Worm (Caenorhabditis elegans) whole organism, L3 larva: Measurements from ENCODE around the gene Y7A5A.3.

ENCODE experiments used
- R02D3.7 ChIP-seq: fragments of 150-350 bp; optimal IDR thresholded peaks from 2 replicates; lab custom pipeline; 2014; ENCODE audit warnings: missing biosample characterization, missing genetic modification characterization
- ZK546.5 ChIP-seq: sonication (generic microtip); optimal IDR thresholded peaks from 2 replicates; lab custom pipeline; 2017; ENCODE audit warnings: missing biosample characterization, missing genetic modification characterization
- ama-1 ChIP-seq: fragments of 150-350 bp; optimal IDR thresholded peaks from 2 replicates; lab custom pipeline; 2018
- ceh-28 ChIP-seq: fragments of 150-350 bp; optimal IDR thresholded peaks from 2 replicates; lab custom pipeline; 2014; ENCODE audit warnings: missing biosample characterization, missing genetic modification reagents, missing genetic modification characterization
- ceh-9 ChIP-seq: sonication (generic microtip); optimal IDR thresholded peaks from 2 replicates; lab custom pipeline; 2018; ENCODE audit warnings: missing biosample characterization, missing genetic modification characterization
- elt-2 ChIP-seq: sonication (generic microtip); optimal IDR thresholded peaks from 2 replicates; lab custom pipeline; 2016; ENCODE audit warnings: missing genetic modification reagents, mild to moderate bottlenecking, missing genetic modification characterization, missing compliant biosample characterization
- elt-3 ChIP-seq, 3 experiments: fragments of 150-350 bp in 1 of 3; sonication (generic microtip) in 2 of 3; optimal IDR thresholded peaks; 2 replicates in 2 of 3; 4 replicates in 1 of 3; lab custom pipeline; 2014 to 2017; ENCODE audit warnings: missing biosample characterization in 3 of 3, missing genetic modification characterization in 3 of 3
- fkh-10 ChIP-seq: sonication (generic microtip); optimal IDR thresholded peaks from 2 replicates; lab custom pipeline; 2017; ENCODE audit warnings: missing biosample characterization, missing genetic modification reagents, missing genetic modification characterization
- fkh-2 ChIP-seq: fragments of 150-350 bp; optimal IDR thresholded peaks from 2 replicates; lab custom pipeline; 2014; ENCODE audit warnings: missing biosample characterization, missing genetic modification reagents, missing genetic modification characterization
- hmg-11 ChIP-seq: sonication (generic microtip); optimal IDR thresholded peaks from 2 replicates; lab custom pipeline; 2016; ENCODE audit warnings: missing genetic modification characterization, missing compliant biosample characterization
- lin-39 ChIP-seq: fragments of 150-350 bp; optimal IDR thresholded peaks from 2 replicates; lab custom pipeline; 2018; ENCODE audit warnings: missing biosample characterization, missing genetic modification reagents, missing genetic modification characterization
- lsy-12 ChIP-seq: sonication (generic microtip); optimal IDR thresholded peaks from 2 replicates; lab custom pipeline; 2016; ENCODE audit warnings: mild to moderate bottlenecking, missing genetic modification characterization, missing compliant biosample characterization
- mdl-1 ChIP-seq: fragments of 150-350 bp; optimal IDR thresholded peaks from 2 replicates; lab custom pipeline; 2014; ENCODE audit warnings: missing biosample characterization, missing genetic modification characterization
- mml-1 ChIP-seq: fragments of 150-350 bp; sonication (generic microtip); optimal IDR thresholded peaks from 3 replicates; lab custom pipeline; 2014; ENCODE audit warnings: missing biosample characterization, missing genetic modification characterization
- nhr-11 ChIP-seq: fragments of 150-350 bp; optimal IDR thresholded peaks from 2 replicates; lab custom pipeline; 2014; ENCODE audit warnings: missing biosample characterization, missing genetic modification characterization
- nhr-237 ChIP-seq: fragments of 150-350 bp; optimal IDR thresholded peaks from 2 replicates; lab custom pipeline; 2014; ENCODE audit warnings: missing biosample characterization, missing genetic modification characterization
- nhr-25 ChIP-seq: sonication (generic microtip); optimal IDR thresholded peaks from 2 replicates; lab custom pipeline; 2017; ENCODE audit warnings: missing biosample characterization, missing genetic modification characterization
- nhr-43 ChIP-seq: sonication (generic microtip); optimal IDR thresholded peaks from 2 replicates; lab custom pipeline; 2016; ENCODE audit warnings: mild to moderate bottlenecking, missing genetic modification characterization, missing compliant biosample characterization; ENCODE audit not compliant: poor library complexity, severe bottlenecking
- nhr-67 ChIP-seq: fragments of 150-350 bp; optimal IDR thresholded peaks from 2 replicates; lab custom pipeline; 2014; ENCODE audit warnings: missing biosample characterization, missing genetic modification characterization
- nhr-76 ChIP-seq: fragments of 150-350 bp; sonication (generic microtip); optimal IDR thresholded peaks from 5 replicates; lab custom pipeline; 2014; ENCODE audit warnings: missing biosample characterization, missing genetic modification characterization
- nhr-77 ChIP-seq: fragments of 150-350 bp; optimal IDR thresholded peaks from 2 replicates; lab custom pipeline; 2014; ENCODE audit warnings: missing biosample characterization, missing genetic modification characterization
- pha-4 ChIP-seq: fragments of 150-350 bp; optimal IDR thresholded peaks from 2 replicates; lab custom pipeline; 2014; ENCODE audit warnings: missing biosample characterization, missing genetic modification reagents, missing genetic modification characterization
- pqm-1 ChIP-seq: fragments of 150-350 bp; optimal IDR thresholded peaks from 2 replicates; lab custom pipeline; 2017; ENCODE audit warnings: missing biosample characterization, missing genetic modification characterization, inconsistent platforms
- snpc-4 ChIP-seq: fragments of 150-350 bp; optimal IDR thresholded peaks from 2 replicates; lab custom pipeline; 2014; ENCODE audit warnings: missing biosample characterization, missing genetic modification characterization
- tbx-2 ChIP-seq: sonication (generic microtip); optimal IDR thresholded peaks from 2 replicates; lab custom pipeline; 2016; ENCODE audit warnings: mild to moderate bottlenecking, missing genetic modification characterization, missing compliant biosample characterization
- unc-39 ChIP-seq: sonication (generic microtip); optimal IDR thresholded peaks from 4 replicates; lab custom pipeline; 2017; ENCODE audit warnings: missing biosample characterization, missing genetic modification characterization
- unc-62 ChIP-seq: fragments of 150-350 bp; sonication (generic microtip); optimal IDR thresholded peaks from 4 replicates; lab custom pipeline; 2014; ENCODE audit warnings: missing biosample characterization, missing genetic modification reagents, missing genetic modification characterization
- zag-1 ChIP-seq: fragments of 150-350 bp; optimal IDR thresholded peaks from 2 replicates; lab custom pipeline; 2014; ENCODE audit warnings: missing biosample characterization, missing genetic modification characterization
- ztf-11 ChIP-seq: fragments of 150-350 bp; optimal IDR thresholded peaks from 2 replicates; lab custom pipeline; 2014; ENCODE audit warnings: missing biosample characterization, missing genetic modification characterization
- ztf-4 ChIP-seq: fragments of 150-350 bp; optimal IDR thresholded peaks from 2 replicates; lab custom pipeline; 2014; ENCODE audit warnings: missing biosample characterization, missing genetic modification characterization

Y7A5A.3 gene

ce11 chrX:15773262-15773908 lies 11.1 kb downstream of the Y7A5A.3 start, which contains the start of gene Y7A5A.13:
TSS of gene Y7A5A.13 (plus strand) at chrX:15773858.
- TF ChIP-seq ztf-4 (tag; lab: Kevin White, UChicago) (no peak), nhr-43 (tag; lab: Kevin White, UChicago) (peak; percentile 32)

- TF ChIP-seq nhr-77 (tag; lab: Kevin White, UChicago) (no peak), ceh-28 (tag; lab: Kevin White, UChicago) (peak; percentile 6), mdl-1 (tag; lab: Kevin White, UChicago) (no peak)
Measured at ce11 chrX:15772674-15773073, 11.8 kb downstream of the Y7A5A.3 start, which contains the start of gene Y7A5A.2. TSS of gene Y7A5A.2 (minus strand) at chrX:15772735.

- TF ChIP-seq mdl-1 (tag; lab: Kevin White, UChicago) (no peak), nhr-76 (tag; lab: Kevin White, UChicago) (no peak), nhr-43 (tag; lab: Kevin White, UChicago) (no peak), lin-39 (tag; lab: Kevin White, UChicago) (no peak), ama-1 (no peak), nhr-67 (no peak), ceh-28 (tag; lab: Kevin White, UChicago) (no peak), ztf-11 (tag; lab: Kevin White, UChicago) (no peak), nhr-237 (no peak), pha-4 (tag; lab: Kevin White, UChicago) (peak; percentile 65), pqm-1 (tag; lab: Kevin White, UChicago) (peak; percentile 53), elt-2 (tag; lab: Kevin White, UChicago) (peak; percentile 64), nhr-25 (no peak)
Measured at ce11 chrX:15771411-15771810, 13.1 kb downstream of the Y7A5A.3 start, which contains the start of gene Y7A5A.1. TSS of gene Y7A5A.1 (minus strand) at chrX:15771493.

- TF ChIP-seq R02D3.7 (tag; lab: Kevin White, UChicago) = no peak
- no peak for TF ChIP-seq elt-3 (tag; optimal IDR thresholded peaks at IDR 0.05; lab: Kevin White, UChicago)
- no peak for TF ChIP-seq nhr-11
- no peak for TF ChIP-seq fkh-2 (tag; lab: Kevin White, UChicago)
- no peak for TF ChIP-seq snpc-4 (tag; lab: Kevin White, UChicago)
- TF ChIP-seq mdl-1 (tag; lab: Kevin White, UChicago) = no peak
- TF ChIP-seq mml-1 (tag; lab: Kevin White, UChicago) = no peak
- no peak for TF ChIP-seq fkh-10
- TF ChIP-seq ZK546.5 (tag; lab: Kevin White, UChicago) = no peak
- no peak for TF ChIP-seq lsy-12 (tag; lab: Kevin White, UChicago)
- no peak for TF ChIP-seq nhr-43 (tag; lab: Kevin White, UChicago)
Measured at ce11 chrX:15770787-15771186, 13.7 kb downstream of the Y7A5A.3 start.

ce11 chrX:15769895-15770559 lies 14.4 kb downstream of the Y7A5A.3 start:
- TF ChIP-seq R02D3.7 (tag; lab: Kevin White, UChicago) (no peak), elt-2 (tag; lab: Kevin White, UChicago) (peak; percentile 68), pqm-1 (tag; lab: Kevin White, UChicago) (peak; percentile 22), lin-39 (tag; lab: Kevin White, UChicago) (no peak), hmg-11 (tag; lab: Kevin White, UChicago) (no peak)
- TF ChIP-seq, all 47 proteins: peak for 2

- TF ChIP-seq ceh-9 = no peak
- TF ChIP-seq unc-39 (tag; lab: Kevin White, UChicago) = no peak
- no peak for TF ChIP-seq tbx-2 (tag; lab: Kevin White, UChicago)
- TF ChIP-seq ceh-28 (tag; lab: Kevin White, UChicago) = no peak
- no peak for TF ChIP-seq ztf-4 (tag; lab: Kevin White, UChicago)
- no peak for TF ChIP-seq unc-62 (GFP tag; lab: Kevin White, UChicago)
- no peak for TF ChIP-seq zag-1 (tag; lab: Kevin White, UChicago)
- no peak for TF ChIP-seq lsy-12 (tag; lab: Kevin White, UChicago)
Measured at ce11 chrX:15768532-15768931, 15.9 kb downstream of the Y7A5A.3 start.
